Worm (Caenorhabditis elegans): Measurements from ENCODE around the gene T10B10.4.

Gene T10B10.4

ce11 chrX:15170958-15171357, 19.0 kb upstream of the T10B10.4 start:
- TF ChIP-seq gmeb-2 (tag; optimal IDR thresholded peaks at IDR 0.05) = no peak
- no peak for TF ChIP-seq che-1 (tag; optimal IDR thresholded peaks at IDR 0.05)
- no peak for TF ChIP-seq sox-2 (GFP tag; IDR thresholded peaks at IDR 0.05)
- TF ChIP-seq pax-1 (tag; optimal IDR thresholded peaks at IDR 0.05) = no peak

- TF ChIP-seq nfya-1 (tag; optimal IDR thresholded peaks at IDR 0.05) (peak; percentile 60), ceh-14 (tag; optimal IDR thresholded peaks at IDR 0.05) (peak; percentile 27), lin-11 (tag; optimal IDR thresholded peaks at IDR 0.05) (no peak), sox-2 (GFP tag; IDR thresholded peaks at IDR 0.05) (no peak), hlh-30 (tag; optimal IDR thresholded peaks at IDR 0.05; ENCODE audit: insufficient read depth) (no peak), K09A11.1 (tag; optimal IDR thresholded peaks at IDR 0.05; ENCODE audit: insufficient read depth) (no peak), che-1 (tag; optimal IDR thresholded peaks at IDR 0.05) (peak; percentile 32), zip-5 (tag; optimal IDR thresholded peaks at IDR 0.05) (no peak), pat-9 (tag; optimal IDR thresholded peaks at IDR 0.05) (peak; percentile 39), gmeb-2 (tag; optimal IDR thresholded peaks at IDR 0.05) (peak; percentile 23), ceh-18 (tag; optimal IDR thresholded peaks at IDR 0.05) (peak; percentile 45), nhr-11 (tag; optimal IDR thresholded peaks at IDR 0.05) (no peak), ceh-2 (tag; optimal IDR thresholded peaks at IDR 0.05) (peak; percentile 13), ref-2 (tag; optimal IDR thresholded peaks at IDR 0.05) (peak; percentile 25), rnt-1 (tag; optimal IDR thresholded peaks at IDR 0.05) (peak; percentile 9), unc-42 (tag; optimal IDR thresholded peaks at IDR 0.05) (peak; percentile 33), madf-2 (tag; optimal IDR thresholded peaks at IDR 0.05) (peak; percentile 52), hlh-13 (GFP tag; optimal IDR thresholded peaks at IDR 0.05) (no peak), fkh-6 (tag; optimal IDR thresholded peaks at IDR 0.05) (no peak), sdc-2 (tag; optimal IDR thresholded peaks at IDR 0.05) (peak; percentile 22), ceh-48 (tag; optimal IDR thresholded peaks at IDR 0.05) (no peak), ceh-9 (tag; optimal IDR thresholded peaks at IDR 0.05) (no peak), pax-1 (tag; optimal IDR thresholded peaks at IDR 0.05) (no peak), ceh-19 (GFP tag; optimal IDR thresholded peaks at IDR 0.05) (no peak), hlh-15 (tag; optimal IDR thresholded peaks at IDR 0.05) (no peak), lim-6 (tag; optimal IDR thresholded peaks at IDR 0.05) (no peak), C08G9.2 (tag; optimal IDR thresholded peaks at IDR 0.05) (no peak), elt-4 (tag; optimal IDR thresholded peaks at IDR 0.05) (no peak), fkh-10 (GFP tag; optimal IDR thresholded peaks at IDR 0.05) (no peak), ceh-30 (tag; optimal IDR thresholded peaks at IDR 0.05) (no peak), ama-1 (optimal IDR thresholded peaks at IDR 0.05) (no peak), syd-9 (tag; optimal IDR thresholded peaks at IDR 0.05) (no peak), pros-1 (tag; optimal IDR thresholded peaks at IDR 0.05) (no peak), mec-3 (tag; optimal IDR thresholded peaks at IDR 0.05; ENCODE audit: borderline replicate concordance) (no peak), hlh-8 (tag; optimal IDR thresholded peaks at IDR 0.05) (no peak), ceh-34 (tag; optimal IDR thresholded peaks at IDR 0.05) (no peak), eyg-1 (tag; optimal IDR thresholded peaks at IDR 0.05) (no peak), C38D4.7 (GFP tag; optimal IDR thresholded peaks at IDR 0.05) (peak; percentile 2), T23F11.4 (GFP tag; optimal IDR thresholded peaks at IDR 0.05) (no peak), ceh-6 (GFP tag; optimal IDR thresholded peaks at IDR 0.05) (peak; percentile 11), pha-2 (tag; optimal IDR thresholded peaks at IDR 0.05) (peak; percentile 9), sox-4 (tag; optimal IDR thresholded peaks at IDR 0.05) (peak; percentile 29), nhr-232 (tag; optimal IDR thresholded peaks at IDR 0.05) (no peak), ztf-16 (tag; optimal IDR thresholded peaks at IDR 0.05) (peak; percentile 21), hlh-6 (tag; optimal IDR thresholded peaks at IDR 0.05) (no peak), tbx-2 (tag; optimal IDR thresholded peaks at IDR 0.05) (peak; percentile 45), unc-86 (tag; optimal IDR thresholded peaks at IDR 0.05) (peak; percentile 33), pqm-1 (tag; optimal IDR thresholded peaks at IDR 0.05) (no peak), elt-2 (tag; optimal IDR thresholded peaks at IDR 0.05) (no peak), Y22D7AL.16 (tag; optimal IDR thresholded peaks at IDR 0.05) (no peak), ets-4 (tag; optimal IDR thresholded peaks at IDR 0.05) (peak; percentile 8)
Measured at ce11 chrX:15173303-15173904, 16.5 kb upstream of the T10B10.4 start, which contains the start of gene ucr-2.2. Gene ucr-2.2 (plus strand): TSS chrX:15173904.
